Worm (Caenorhabditis elegans): ENCODE data around the gene trm-2A.
A peak's percentile ranks its signal among the peaks of the same experiment; 100 is the strongest.

trm-2A gene

ce11 chrV:904232-904983 lies at the start of gene trm-2A (continued):
- no peak for TF ChIP-seq mel-28 (tag; optimal IDR thresholded peaks at IDR 0.05; ENCODE audit: borderline replicate concordance)
- no peak for TF ChIP-seq T26A5.8 (tag; optimal IDR thresholded peaks at IDR 0.05)
- TF ChIP-seq bed-1 (GFP tag; IDR thresholded peaks at IDR 0.05), result no peak
- TF ChIP-seq atf-7 (tag; optimal IDR thresholded peaks at IDR 0.05), result no peak
- TF ChIP-seq B0261.1 (tag; optimal IDR thresholded peaks at IDR 0.05), result no peak
- peak; percentile 97 for TF ChIP-seq mcd-1 (GFP tag; IDR thresholded peaks at IDR 0.05)
- no peak for TF ChIP-seq nfya-2 (GFP tag; IDR thresholded peaks at IDR 0.05)
- no peak for TF ChIP-seq xnd-1 (tag; optimal IDR thresholded peaks at IDR 0.05)
- TF ChIP-seq F33H1.4 (GFP tag; IDR thresholded peaks at IDR 0.05), result 0 out of 2 replicates have a peak, but pooled peaks have one; percentile 14
- no peak for TF ChIP-seq ZK185.1 (tag; optimal IDR thresholded peaks at IDR 0.05; ENCODE audit: poor library complexity, severe bottlenecking)
- no peak for TF ChIP-seq F10E7.11 (tag; optimal IDR thresholded peaks at IDR 0.05)
- TF ChIP-seq Y79H2A.3 (GFP tag; conservative IDR thresholded peaks at IDR 0.05), result no peak
- peak; percentile 74 for TF ChIP-seq dpl-1 (GFP tag; optimal IDR thresholded peaks at IDR 0.05)
- TF ChIP-seq zim-3 (tag; optimal IDR thresholded peaks at IDR 0.05), result no peak
- TF ChIP-seq ceh-91 (GFP tag; IDR thresholded peaks at IDR 0.05), result no peak
- peak; percentile 70 for TF ChIP-seq snpc-3.4 (tag; optimal IDR thresholded peaks at IDR 0.05)
- no peak for TF ChIP-seq lag-1 (GFP tag; IDR thresholded peaks at IDR 0.05)
- no peak for TF ChIP-seq ccch-3 (GFP tag; optimal IDR thresholded peaks at IDR 0.05)
- TF ChIP-seq lin-26 (GFP tag; IDR thresholded peaks at IDR 0.05), result no peak
- TF ChIP-seq ztf-25 (GFP tag; IDR thresholded peaks at IDR 0.05), result no peak
- TF ChIP-seq him-1 (tag; optimal IDR thresholded peaks at IDR 0.05), result no peak
- TF ChIP-seq let-607 (tag; optimal IDR thresholded peaks at IDR 0.05), result no peak
- TF ChIP-seq attf-5 (GFP tag; optimal IDR thresholded peaks at IDR 0.05), result peak; percentile 15
- TF ChIP-seq hsf-1 (GFP tag; IDR thresholded peaks at IDR 0.05), result no peak
- TF ChIP-seq dox-1 (GFP tag; IDR thresholded peaks at IDR 0.05), result no peak
- TF ChIP-seq lir-1 (GFP tag; conservative IDR thresholded peaks at IDR 0.05), result no peak
- no peak for TF ChIP-seq dpff-1 (tag; optimal IDR thresholded peaks at IDR 0.05)
- no peak for TF ChIP-seq rcor-1 (GFP tag; IDR thresholded peaks at IDR 0.05)
- no peak for TF ChIP-seq ama-1 (optimal IDR thresholded peaks at IDR 0.05)
- TF ChIP-seq ama-1 (GFP tag; optimal IDR thresholded peaks at IDR 0.05), result no peak
- TF ChIP-seq hmg-20 (GFP tag; IDR thresholded peaks at IDR 0.05), result no peak
- TF ChIP-seq ceh-40 (GFP tag; IDR thresholded peaks at IDR 0.05), result no peak

- TF ChIP-seq Y79H2A.3 (GFP tag; conservative IDR thresholded peaks at IDR 0.05) (no peak), repo-1 (tag; optimal IDR thresholded peaks at IDR 0.05) (no peak), D2030.7 (GFP tag; IDR thresholded peaks at IDR 0.05) (no peak), lin-35 (GFP tag; optimal IDR thresholded peaks at IDR 0.05) (no peak)
These were observed 49.8 kb upstream of the trm-2A start, which contains the start of gene K09C6.9 for ce11 chrV:854966-855365. Gene K09C6.9 (minus strand): TSS chrV:855066.

- TF ChIP-seq cebp-2 (GFP tag; IDR thresholded peaks at IDR 0.05), result no peak
- no peak for TF ChIP-seq ZK185.1 (tag; optimal IDR thresholded peaks at IDR 0.05; ENCODE audit: poor library complexity, severe bottlenecking)
- no peak for TF ChIP-seq akir-1 (GFP tag; optimal IDR thresholded peaks at IDR 0.05)
- no peak for TF ChIP-seq somi-1 (GFP tag; optimal IDR thresholded peaks at IDR 0.05)
- TF ChIP-seq sdz-38 (tag; optimal IDR thresholded peaks at IDR 0.05), result no peak
- TF ChIP-seq nhr-27 (tag; optimal IDR thresholded peaks at IDR 0.05), result no peak
- TF ChIP-seq cebp-1 (GFP tag; IDR thresholded peaks at IDR 0.05), result no peak
- TF ChIP-seq cebp-1 (tag; optimal IDR thresholded peaks at IDR 0.05), result no peak
- no peak for TF ChIP-seq Y79H2A.3 (GFP tag; conservative IDR thresholded peaks at IDR 0.05)
- no peak for TF ChIP-seq nhr-179 (tag; optimal IDR thresholded peaks at IDR 0.05)
- no peak for TF ChIP-seq egl-18 (GFP tag; IDR thresholded peaks at IDR 0.05)
- no peak for TF ChIP-seq snpc-1.1 (tag; optimal IDR thresholded peaks at IDR 0.05; ENCODE audit: insufficient read depth)
- TF ChIP-seq atf-7 (tag; optimal IDR thresholded peaks at IDR 0.05), result no peak
- TF ChIP-seq ztf-18 (tag; optimal IDR thresholded peaks at IDR 0.05), result no peak
- TF ChIP-seq mel-28 (tag; optimal IDR thresholded peaks at IDR 0.05; ENCODE audit: borderline replicate concordance), result no peak
- no peak for TF ChIP-seq T26A5.8 (tag; optimal IDR thresholded peaks at IDR 0.05)
- no peak for TF ChIP-seq him-1 (tag; optimal IDR thresholded peaks at IDR 0.05)
These were observed 48.2 kb upstream of the trm-2A start, which contains the start of gene K09C6.2 for ce11 chrV:856549-856948. Gene K09C6.2 (plus strand): TSS chrV:856849.

All from whole organism, young adult.